Fruit fly (Drosophila melanogaster): ENCODE results near the gene Nprl2.
A peak's percentile ranks its signal among the peaks of the same experiment; 100 is the strongest.

Nprl2 gene

DNA sequence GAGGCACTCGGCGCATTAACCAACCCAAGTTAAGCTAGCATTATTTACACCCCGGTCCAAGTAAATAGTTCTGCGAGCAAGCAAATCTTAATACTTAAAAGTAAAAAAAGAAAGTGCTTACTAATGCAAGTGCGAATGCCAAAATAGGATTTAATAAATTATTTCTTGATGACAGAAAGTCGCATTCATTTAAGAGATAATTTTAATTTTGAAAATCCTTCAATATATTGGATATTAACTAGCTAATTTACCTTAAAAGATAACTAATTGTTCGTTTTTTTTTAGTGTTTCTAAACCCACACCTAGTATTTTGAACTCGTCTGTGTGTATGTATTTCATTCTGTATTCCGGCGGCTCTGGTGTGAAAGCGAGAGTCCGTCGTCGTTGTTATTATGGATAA lies 29.4 kb downstream of the Nprl2 start (continued):
- TF ChIP-seq CG1529 (GFP tag; optimal IDR thresholded peaks at IDR 0.05), result peak; percentile 43
- TF ChIP-seq CG17802 (tag; optimal IDR thresholded peaks at IDR 0.05), result no peak
- no peak for TF ChIP-seq CG14441 (GFP tag; IDR thresholded peaks at IDR 0.05)
- TF ChIP-seq CG12219 (GFP tag; optimal IDR thresholded peaks at IDR 0.05), result peak; percentile 45
- peak; percentile 6 for TF ChIP-seq CG16863 (GFP tag; optimal IDR thresholded peaks at IDR 0.05)
- peak; percentile 43 for TF ChIP-seq CG12071 (GFP tag; optimal IDR thresholded peaks at IDR 0.05)
- TF ChIP-seq wdn (GFP tag; IDR thresholded peaks at IDR 0.05), result no peak
- no peak for TF ChIP-seq CG13894 (tag; optimal IDR thresholded peaks at IDR 0.05)
- peak; percentile 2 for TF ChIP-seq trem (tag; optimal IDR thresholded peaks at IDR 0.05)
- TF ChIP-seq CG31224 (GFP tag; IDR thresholded peaks at IDR 0.05), result no peak
- no peak for TF ChIP-seq bowl (GFP tag; IDR thresholded peaks at IDR 0.05)
- TF ChIP-seq CG13296 (GFP tag; optimal IDR thresholded peaks at IDR 0.05), result peak; percentile 62
- TF ChIP-seq CG9817 (tag; optimal IDR thresholded peaks at IDR 0.05), result peak; percentile 24
- TF ChIP-seq disco-r (GFP tag; optimal IDR thresholded peaks at IDR 0.05), result no peak
- TF ChIP-seq Nf-YB (GFP tag; optimal IDR thresholded peaks at IDR 0.05), result peak; percentile 34
- no peak for TF ChIP-seq CG13287 (GFP tag; IDR thresholded peaks at IDR 0.05; ENCODE audit: partially characterized antibody)
- peak; percentile 39 for TF ChIP-seq Hmr (GFP tag; optimal IDR thresholded peaks at IDR 0.05)
- TF ChIP-seq ewg (GFP tag; optimal IDR thresholded peaks at IDR 0.05), result peak; percentile 43
- peak; percentile 35 for TF ChIP-seq CTCF (GFP tag; optimal IDR thresholded peaks at IDR 0.05)
- no peak for TF ChIP-seq gfzf (GFP tag; optimal IDR thresholded peaks at IDR 0.05)
- no peak for TF ChIP-seq CG2889 (GFP tag; IDR thresholded peaks at IDR 0.05)
- no peak for TF ChIP-seq Dip2 (GFP tag; IDR thresholded peaks at IDR 0.05)
- TF ChIP-seq jumu (GFP tag; optimal IDR thresholded peaks at IDR 0.05), result no peak
- peak; percentile 75 for TF ChIP-seq Oli (tag; optimal IDR thresholded peaks at IDR 0.05)
- peak; percentile 86 for TF ChIP-seq Blimp-1 (GFP tag; optimal IDR thresholded peaks at IDR 0.05)
- TF ChIP-seq CG9437 (GFP tag; optimal IDR thresholded peaks at IDR 0.05), result peak; percentile 37
- TF ChIP-seq trh (GFP tag; optimal IDR thresholded peaks at IDR 0.05), result no peak
- peak; percentile 62; the same call in 2 of the 3 replicates for TF ChIP-seq dysf (GFP tag; IDR thresholded peaks at IDR 0.05)
- TF ChIP-seq az2 (GFP tag; optimal IDR thresholded peaks at IDR 0.05), result peak; percentile 35
- TF ChIP-seq NFAT (GFP tag; IDR thresholded peaks at IDR 0.05), result no peak
- TF ChIP-seq CG7963 (GFP tag; IDR thresholded peaks at IDR 0.05; ENCODE audit: partially characterized antibody), result no peak
- peak; percentile 85 for TF ChIP-seq sens (GFP tag)
- no peak for TF ChIP-seq NC2α (GFP tag; optimal IDR thresholded peaks at IDR 0.05)
- no peak for TF ChIP-seq vfl (GFP tag; optimal IDR thresholded peaks at IDR 0.05)
- no peak for TF ChIP-seq Chrac-16 (GFP tag; optimal IDR thresholded peaks at IDR 0.05)
- TF ChIP-seq fru (optimal IDR thresholded peaks at IDR 0.05), result no peak
- no peak for TF ChIP-seq Gug (GFP tag; IDR thresholded peaks at IDR 0.05)
- peak; percentile 46 for TF ChIP-seq lmd (GFP tag; IDR thresholded peaks at IDR 0.05)
- TF ChIP-seq CG11723 (GFP tag; optimal IDR thresholded peaks at IDR 0.05), result peak; percentile 23
- TF ChIP-seq CG33213 (GFP tag; optimal IDR thresholded peaks at IDR 0.05), result no peak
- no peak for TF ChIP-seq CG3847 (GFP tag; IDR thresholded peaks at IDR 0.05)
- no peak for TF ChIP-seq hth (optimal IDR thresholded peaks at IDR 0.05)
- TF ChIP-seq sr (GFP tag; IDR thresholded peaks at IDR 0.05), result no peak
- peak; percentile 37 for TF ChIP-seq CG5180 (GFP tag; optimal IDR thresholded peaks at IDR 0.05)
- TF ChIP-seq CG30020 (tag; optimal IDR thresholded peaks at IDR 0.05), result no peak
- no peak for TF ChIP-seq Poxn (GFP tag; IDR thresholded peaks at IDR 0.05)
- no peak for TF ChIP-seq Hr39 (optimal IDR thresholded peaks at IDR 0.05)
- TF ChIP-seq CG2129 (GFP tag; IDR thresholded peaks at IDR 0.05; ENCODE audit: partially characterized antibody), result no peak
- no peak for TF ChIP-seq tll (GFP tag; optimal IDR thresholded peaks at IDR 0.05)
- peak; percentile 4 to 17 for TF ChIP-seq Pdp1 (GFP tag; optimal IDR thresholded peaks at IDR 0.05)
- no peak for TF ChIP-seq ken (GFP tag; IDR thresholded peaks at IDR 0.05)
- TF ChIP-seq NC2β (GFP tag; optimal IDR thresholded peaks at IDR 0.05), result no peak
- no peak for TF ChIP-seq fu2 (GFP tag; optimal IDR thresholded peaks at IDR 0.05)
